Worm (Caenorhabditis elegans): Measurements from ENCODE around the gene C52E4.12.

Gene C52E4.12

DNA sequence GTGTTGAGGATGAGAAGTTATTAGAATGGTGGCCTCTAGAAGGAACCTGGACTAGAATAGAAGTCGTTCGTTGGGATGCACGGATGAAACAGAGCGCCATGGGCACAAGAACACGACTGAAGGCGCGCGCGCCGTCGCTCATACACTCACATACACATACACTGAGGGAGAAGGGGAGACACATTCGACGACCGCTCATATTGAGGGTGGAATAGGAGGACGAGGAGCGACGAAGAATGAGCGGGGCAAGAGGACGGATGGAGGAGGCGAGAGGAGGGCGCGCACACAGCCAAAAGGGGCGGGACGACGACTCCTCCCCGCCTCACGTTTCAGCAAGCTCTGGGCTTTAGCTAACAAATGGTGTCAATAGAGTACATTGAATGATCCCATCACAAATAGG lies 42.8 kb downstream of the C52E4.12 start (continued):
- TF ChIP-seq C04F5.9 (tag; optimal IDR thresholded peaks at IDR 0.05) (no peak), alr-1 (tag; optimal IDR thresholded peaks at IDR 0.05; ENCODE audit: borderline replicate concordance) (no peak), pax-3 (tag; optimal IDR thresholded peaks at IDR 0.05) (peak; percentile 31), nhr-11 (tag; optimal IDR thresholded peaks at IDR 0.05) (no peak), snpc-4 (tag; optimal IDR thresholded peaks at IDR 0.05) (no peak), unc-86 (tag; optimal IDR thresholded peaks at IDR 0.05) (no peak), nhr-71 (tag; optimal IDR thresholded peaks at IDR 0.05) (no peak), unc-30 (tag; optimal IDR thresholded peaks at IDR 0.05) (no peak), dpl-1 (GFP tag; optimal IDR thresholded peaks at IDR 0.05) (peak in 1 of 3 experiments; percentile 34), mep-1 (tag; optimal IDR thresholded peaks at IDR 0.05) (no peak), nhr-237 (tag; optimal IDR thresholded peaks at IDR 0.05) (no peak), sptf-1 (tag; optimal IDR thresholded peaks at IDR 0.05) (no peak), hlh-17 (GFP tag; optimal IDR thresholded peaks at IDR 0.05; ENCODE audit: borderline replicate concordance) (no peak), sox-4 (tag; optimal IDR thresholded peaks at IDR 0.05) (no peak)

DNA sequence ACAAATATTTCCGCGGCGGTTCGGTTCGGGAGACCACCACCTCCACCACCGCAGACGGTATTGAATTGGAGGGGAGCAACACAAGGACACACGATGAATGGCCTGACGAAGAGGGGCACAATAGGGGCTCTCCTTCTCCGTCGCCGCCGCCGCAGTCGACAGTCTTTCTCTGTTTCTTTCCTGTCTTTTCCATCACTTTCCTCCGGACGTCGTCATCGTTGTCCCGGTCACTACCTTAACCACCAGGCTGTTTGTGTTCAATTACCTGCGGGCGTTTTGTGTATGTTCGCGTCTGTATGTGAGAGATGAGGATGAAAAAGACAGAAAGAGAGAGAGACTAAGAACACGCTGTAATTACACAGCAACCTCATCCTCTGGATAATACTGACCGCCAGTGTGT lies 43.8 kb downstream of the C52E4.12 start:
- TF ChIP-seq blmp-1 (tag; optimal IDR thresholded peaks at IDR 0.05) (peak; percentile 28), nhr-85 (tag) (peak; percentile 34), lin-14 (GFP tag; optimal IDR thresholded peaks at IDR 0.05) (peak; percentile 29), Y116A8C.19 (tag; optimal IDR thresholded peaks at IDR 0.05; ENCODE audit: borderline replicate concordance) (no peak)

DNA sequence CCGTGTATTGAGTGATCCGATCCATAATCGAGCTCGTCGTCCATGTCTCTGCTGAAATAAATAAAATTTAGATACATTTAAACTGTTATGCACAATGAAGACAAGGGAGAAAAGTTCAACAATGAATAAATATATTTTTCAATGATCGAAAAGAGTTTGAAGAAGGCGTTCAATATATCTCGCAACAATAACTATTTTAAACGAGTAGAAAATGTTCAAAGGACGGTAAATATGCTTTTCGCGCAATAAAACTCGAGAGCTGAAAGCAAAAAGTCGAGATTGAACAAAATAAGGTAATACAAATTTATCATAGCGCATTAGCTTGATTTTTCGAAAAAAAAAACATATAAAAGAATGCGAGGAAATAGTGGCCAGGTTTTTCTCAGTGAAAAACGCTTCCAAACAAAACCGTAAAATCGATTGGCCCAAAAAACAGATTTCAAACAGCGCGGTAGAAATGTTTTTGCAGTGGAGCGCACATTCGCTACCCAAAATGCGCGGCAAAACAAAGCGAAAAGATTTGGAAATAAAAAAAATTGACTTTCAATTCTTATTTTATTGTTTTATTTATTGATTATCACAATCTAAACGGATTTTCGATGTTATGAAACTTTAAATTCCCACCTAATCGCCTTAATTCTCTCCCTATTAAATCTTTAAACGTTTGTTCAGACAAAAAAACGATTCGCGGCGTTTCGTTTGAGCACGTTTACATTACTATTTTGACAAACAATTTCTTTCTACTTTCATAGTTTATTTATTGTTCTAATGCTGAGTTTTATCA lies 45.1 kb downstream of the C52E4.12 start, which contains the start of the genes kup-1 and F10C2.4:
Gene kup-1 (minus strand): TSS at position 51 of the 784 bp plus-strand sequence.
Gene F10C2.4 (plus strand): TSS at position 734 of the 784 bp plus-strand sequence.
- TF ChIP-seq nhr-71 (tag; optimal IDR thresholded peaks at IDR 0.05), result peak; percentile 82
- peak in 1 of 3 experiments; percentile 63 for TF ChIP-seq ceh-82 (tag; optimal IDR thresholded peaks at IDR 0.05)
- peak; percentile 71 for TF ChIP-seq nhr-20 (tag; optimal IDR thresholded peaks at IDR 0.05)
- no peak for TF ChIP-seq lir-3 (tag; optimal IDR thresholded peaks at IDR 0.05; ENCODE audit: poor library complexity)
- TF ChIP-seq C16A3.4 (tag; optimal IDR thresholded peaks at IDR 0.05), result peak; percentile 63
- TF ChIP-seq snu-23 (GFP tag; optimal IDR thresholded peaks at IDR 0.05), result peak; percentile 76
- TF ChIP-seq fos-1 (tag; optimal IDR thresholded peaks at IDR 0.05), result no peak
- peak; percentile 19 for TF ChIP-seq snpc-4 (tag; optimal IDR thresholded peaks at IDR 0.05)
- TF ChIP-seq jun-1 (tag; optimal IDR thresholded peaks at IDR 0.05), result no peak
- no peak for TF ChIP-seq lin-13 (GFP tag; optimal IDR thresholded peaks at IDR 0.05)
- no peak for TF ChIP-seq vab-15 (tag; optimal IDR thresholded peaks at IDR 0.05)
- TF ChIP-seq pqm-1 (tag; optimal IDR thresholded peaks at IDR 0.05), result no peak
- TF ChIP-seq mdl-1 (tag; optimal IDR thresholded peaks at IDR 0.05), result no peak
- peak; percentile 93 to 96 for TF ChIP-seq lin-35 (GFP tag; optimal IDR thresholded peaks at IDR 0.05)
- peak; percentile 64 for TF ChIP-seq xbp-1 (tag; optimal IDR thresholded peaks at IDR 0.05)
- TF ChIP-seq dsc-1 (tag; optimal IDR thresholded peaks at IDR 0.05), result peak; percentile 28
- peak; percentile 48 for TF ChIP-seq isw-1 (GFP tag; IDR thresholded peaks at IDR 0.05)
- TF ChIP-seq ceh-88 (GFP tag; IDR thresholded peaks at IDR 0.05), result no peak
- no peak for TF ChIP-seq pag-3 (tag; optimal IDR thresholded peaks at IDR 0.05; ENCODE audit: borderline replicate concordance, insufficient read depth)
- peak; percentile 60 for TF ChIP-seq blmp-1 (tag; optimal IDR thresholded peaks at IDR 0.05)
- TF ChIP-seq nhr-77 (tag; optimal IDR thresholded peaks at IDR 0.05), result peak; percentile 51
- TF ChIP-seq nhr-47 (tag; optimal IDR thresholded peaks at IDR 0.05), result peak; percentile 63
- peak; percentile 11 for TF ChIP-seq F16B12.6 (tag; optimal IDR thresholded peaks at IDR 0.05)
- TF ChIP-seq nhr-90 (tag; optimal IDR thresholded peaks at IDR 0.05; ENCODE audit: poor library complexity), result peak; percentile 27
- TF ChIP-seq sup-37 (GFP tag; optimal IDR thresholded peaks at IDR 0.05), result no peak
- TF ChIP-seq fkh-8 (tag; optimal IDR thresholded peaks at IDR 0.05), result peak; percentile 42
- peak; percentile 89 to 95 for TF ChIP-seq efl-1 (optimal IDR thresholded peaks at IDR 0.05)
- TF ChIP-seq efl-1 (GFP tag; optimal IDR thresholded peaks at IDR 0.05 in 1 of 2), result peak; percentile 94 to 99
- TF ChIP-seq hlh-4 (tag; optimal IDR thresholded peaks at IDR 0.05), result no peak
- TF ChIP-seq C04F5.9 (tag; optimal IDR thresholded peaks at IDR 0.05), result peak; percentile 26
- TF ChIP-seq efl-3 (GFP tag; optimal IDR thresholded peaks at IDR 0.05), result no peak
- peak; percentile 74 for TF ChIP-seq lin-15B (tag; optimal IDR thresholded peaks at IDR 0.05)
- peak; percentile 92 to 96 (median 94) for TF ChIP-seq dpl-1 (GFP tag; optimal IDR thresholded peaks at IDR 0.05)
- TF ChIP-seq rnt-1 (tag; optimal IDR thresholded peaks at IDR 0.05), result peak; percentile 50
- peak; percentile 58 for TF ChIP-seq skn-1 (tag; optimal IDR thresholded peaks at IDR 0.05)
